Fruit fly (Drosophila melanogaster): ENCODE data around the gene TfIIB.

Gene TfIIB

DNA sequence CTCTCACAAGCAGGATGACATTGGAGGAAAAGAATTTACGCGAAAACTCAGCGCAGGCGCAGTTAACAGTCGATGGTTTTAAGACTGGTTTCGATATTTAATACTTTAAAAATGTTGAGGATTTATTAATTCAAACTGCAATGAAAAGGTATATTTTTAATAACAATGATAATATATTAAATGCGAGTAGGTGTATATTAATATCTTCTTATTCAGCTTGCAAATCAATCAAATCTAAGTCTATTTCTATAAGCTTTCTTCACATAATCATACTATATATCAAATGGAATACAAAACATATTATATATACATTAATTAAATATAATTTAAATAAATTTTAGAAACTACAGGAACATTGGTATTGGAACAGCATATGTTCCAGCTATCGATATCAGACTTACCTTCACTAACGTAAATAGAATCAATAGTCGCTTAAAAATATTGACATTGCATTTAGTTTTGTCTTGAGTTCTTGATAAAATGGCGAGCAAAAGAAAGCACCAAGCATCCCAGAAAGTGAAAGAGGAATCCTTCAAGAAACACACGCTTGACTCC, 4.5 kb downstream of the TfIIB start, which contains the start of the genes TBC1D16 and holn1:
Gene TBC1D16 (minus strand): TSS at position 51 of the 555 bp plus-strand sequence.
Gene holn1 (plus strand): TSS at position 390 of the 555 bp plus-strand sequence.
- TF ChIP-seq fru (GFP tag; optimal IDR thresholded peaks at IDR 0.05) (no peak), lola (GFP tag; optimal IDR thresholded peaks at IDR 0.05) (no peak), psq (GFP tag; optimal IDR thresholded peaks at IDR 0.05) (no peak), dl (GFP tag; optimal IDR thresholded peaks at IDR 0.05; ENCODE audit: insufficient read depth in 1 of 2, partially characterized antibody in 2 of 2) (no peak), Dif (GFP tag; optimal IDR thresholded peaks at IDR 0.05; ENCODE audit: partially characterized antibody) (no peak), HLH106 (tag; optimal IDR thresholded peaks at IDR 0.05) (no peak), Hr78 (GFP tag; optimal IDR thresholded peaks at IDR 0.05) (no peak), usp (GFP tag; optimal IDR thresholded peaks at IDR 0.05) (no peak), jim (GFP tag; optimal IDR thresholded peaks at IDR 0.05) (no peak), dmrt93B (GFP tag; optimal IDR thresholded peaks at IDR 0.05) (no peak), Jra (GFP tag; optimal IDR thresholded peaks at IDR 0.05) (no peak), pan (optimal IDR thresholded peaks at IDR 0.05) (no peak), ey (GFP tag; optimal IDR thresholded peaks at IDR 0.05) (no peak), Rel (GFP tag; optimal IDR thresholded peaks at IDR 0.05) (no peak), Rel (tag; optimal IDR thresholded peaks at IDR 0.05) (no peak), sage (GFP tag; optimal IDR thresholded peaks at IDR 0.05) (no peak), CG9705 (GFP tag; optimal IDR thresholded peaks at IDR 0.05) (no peak), Myc (optimal IDR thresholded peaks at IDR 0.05) (no peak)

DNA sequence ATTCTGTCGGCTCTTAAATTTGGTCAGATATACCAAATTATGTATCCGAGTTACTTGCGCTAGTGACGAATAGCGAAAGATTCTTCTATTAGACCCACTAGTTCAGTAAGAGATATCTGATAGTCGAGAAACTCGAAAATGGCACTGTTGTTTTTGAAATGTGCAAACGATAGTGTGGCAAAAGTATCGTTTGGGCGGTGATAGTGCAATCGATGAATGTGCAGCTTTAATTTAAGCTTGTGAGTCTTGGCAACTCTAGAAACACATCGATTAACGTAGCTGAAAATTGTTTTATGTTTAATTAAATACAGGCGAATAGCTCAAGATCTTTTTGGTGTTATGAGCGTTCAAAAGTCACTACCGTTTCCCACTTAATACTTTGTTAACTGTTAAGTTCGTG, 6.2 kb downstream of the TfIIB start, which contains the start of gene STUB1:
Gene STUB1 (plus strand): TSS at position 232 of the 400 bp plus-strand sequence.
- TF ChIP-seq dsf (GFP tag; optimal IDR thresholded peaks at IDR 0.05; ENCODE audit: borderline replicate concordance) (no peak), Jra (GFP tag; optimal IDR thresholded peaks at IDR 0.05) (peak; percentile 55), woc (GFP tag; optimal IDR thresholded peaks at IDR 0.05) (peak; percentile 17), OdsH (GFP tag; optimal IDR thresholded peaks at IDR 0.05) (no peak), Myc (optimal IDR thresholded peaks at IDR 0.05) (no peak), Hr83 (GFP tag; optimal IDR thresholded peaks at IDR 0.05; ENCODE audit: poor library complexity, severe bottlenecking) (peak; percentile 59), Hnf4 (GFP tag; optimal IDR thresholded peaks at IDR 0.05) (peak; percentile 70), CG9705 (GFP tag; optimal IDR thresholded peaks at IDR 0.05) (no peak)

DNA sequence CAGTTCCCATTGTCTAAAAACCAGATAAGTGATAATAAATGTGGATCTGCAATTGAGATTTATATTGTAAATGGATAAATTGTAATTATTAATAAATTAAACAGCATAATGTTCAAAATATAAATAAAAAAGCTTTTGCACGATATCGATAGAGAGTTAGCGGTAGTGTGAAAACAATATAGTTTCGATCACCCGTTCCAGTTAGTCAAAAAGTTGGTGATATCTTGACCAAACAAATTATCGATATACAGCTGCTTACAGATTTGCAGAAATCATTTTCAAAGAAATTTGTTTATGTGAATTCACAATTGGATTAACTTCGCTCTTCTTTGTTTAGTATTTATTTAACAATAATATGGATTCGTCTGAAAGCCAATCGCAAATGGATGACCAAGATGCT, 8.0 kb downstream of the TfIIB start, which contains the start of gene Nse4:
Gene Nse4 (plus strand): TSS at position 267 of the 400 bp plus-strand sequence.
- TF ChIP-seq N (GFP tag; optimal IDR thresholded peaks at IDR 0.05): peak; percentile 10
- TF ChIP-seq Mio (GFP tag; optimal IDR thresholded peaks at IDR 0.05): no peak

DNA sequence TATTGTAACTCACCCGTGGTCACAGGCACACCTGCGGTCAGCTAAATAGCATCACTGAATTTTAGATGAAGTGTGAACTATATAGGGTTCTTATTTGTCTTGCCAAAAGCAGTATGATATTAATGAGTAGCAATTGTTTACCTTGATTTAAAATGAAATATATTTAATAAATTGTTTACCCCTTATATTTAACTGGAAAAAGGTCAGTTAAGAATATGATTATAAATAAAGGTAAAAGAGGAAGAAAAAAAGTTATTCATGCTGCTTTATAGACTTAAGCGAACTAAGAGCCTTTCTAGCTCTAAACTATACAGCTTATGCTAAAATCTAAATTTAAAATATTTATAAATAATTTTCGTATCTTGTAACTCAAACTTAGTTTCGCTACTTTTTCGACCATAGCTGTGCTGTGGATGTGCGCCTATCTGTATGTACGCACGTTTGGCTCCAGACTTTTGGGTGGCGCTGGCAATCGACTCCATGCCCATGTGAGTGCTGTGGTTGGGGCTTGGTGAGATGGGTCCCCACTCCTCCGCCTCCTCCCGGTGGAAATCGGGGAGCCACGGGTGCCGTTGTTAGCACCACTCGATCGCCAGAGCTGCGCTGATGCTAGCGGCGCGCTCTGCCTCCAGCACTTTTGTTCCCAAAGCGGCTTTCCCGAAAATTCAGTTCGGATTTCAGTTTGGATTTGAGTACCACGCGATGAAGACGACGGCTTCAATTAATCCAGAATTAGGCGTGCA, 11.1 kb downstream of the TfIIB start, which contains the start of gene loh:
Gene loh (plus strand): TSS at position 487 of the 743 bp plus-strand sequence.
- TF ChIP-seq sv (GFP tag; optimal IDR thresholded peaks at IDR 0.05): peak; percentile 28
- TF ChIP-seq GATAd (GFP tag; optimal IDR thresholded peaks at IDR 0.05): no peak
- no peak for TF ChIP-seq Hr83 (GFP tag; optimal IDR thresholded peaks at IDR 0.05; ENCODE audit: poor library complexity, severe bottlenecking)

DNA sequence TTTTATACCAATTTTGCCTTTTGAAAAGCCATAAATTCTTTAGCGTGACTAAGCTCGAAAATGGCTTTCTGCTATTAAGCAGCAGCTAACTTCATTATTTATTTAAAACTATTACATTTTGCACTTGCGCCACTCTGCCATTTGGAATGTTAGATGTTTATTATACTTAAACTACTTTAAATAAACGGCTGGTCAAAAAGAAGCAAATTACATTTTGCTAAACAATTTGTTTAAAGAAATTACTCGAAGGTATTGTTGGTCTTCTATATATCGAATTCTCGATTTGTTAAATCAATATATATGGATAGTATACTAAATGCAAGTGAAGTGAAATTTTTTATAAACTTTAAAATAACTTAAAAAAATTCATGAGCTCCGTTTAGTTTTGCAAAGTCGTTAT, 21.2 kb downstream of the TfIIB start, which contains the start of gene ppk10:
Gene ppk10 (minus strand): TSS at position 101 of the 400 bp plus-strand sequence.
- TF ChIP-seq jim (GFP tag; optimal IDR thresholded peaks at IDR 0.05) (no peak), OdsH (GFP tag; optimal IDR thresholded peaks at IDR 0.05) (no peak), Rel (GFP tag; optimal IDR thresholded peaks at IDR 0.05) (no peak), Rel (tag; optimal IDR thresholded peaks at IDR 0.05) (no peak), dl (GFP tag; optimal IDR thresholded peaks at IDR 0.05; ENCODE audit: insufficient read depth in 1 of 2, partially characterized antibody in 2 of 2) (no peak), N (GFP tag; optimal IDR thresholded peaks at IDR 0.05) (no peak), foxo (GFP tag; optimal IDR thresholded peaks at IDR 0.05) (no peak), usp (GFP tag; optimal IDR thresholded peaks at IDR 0.05) (no peak), Hr78 (GFP tag; optimal IDR thresholded peaks at IDR 0.05) (no peak), fru (GFP tag; optimal IDR thresholded peaks at IDR 0.05) (no peak), Hr83 (GFP tag; optimal IDR thresholded peaks at IDR 0.05; ENCODE audit: poor library complexity, severe bottlenecking) (no peak), br (GFP tag; optimal IDR thresholded peaks at IDR 0.05) (no peak), dsf (GFP tag; optimal IDR thresholded peaks at IDR 0.05; ENCODE audit: borderline replicate concordance) (no peak), pan (optimal IDR thresholded peaks at IDR 0.05) (no peak), Dif (GFP tag; optimal IDR thresholded peaks at IDR 0.05; ENCODE audit: partially characterized antibody) (no peak), CG9705 (GFP tag; optimal IDR thresholded peaks at IDR 0.05) (no peak), CG32264 (GFP tag; optimal IDR thresholded peaks at IDR 0.05) (no peak), Mio (GFP tag; optimal IDR thresholded peaks at IDR 0.05) (no peak), woc (GFP tag; optimal IDR thresholded peaks at IDR 0.05) (no peak), sv (GFP tag; optimal IDR thresholded peaks at IDR 0.05) (no peak)

Measured in whole organism, wandering third instar larva.